Fruit fly (Drosophila melanogaster): ENCODE data around the gene Rpt6.

The Rpt6 gene

dm6 chrX:21323171-21323695, 7.4 kb downstream of the Rpt6 start:
- TF ChIP-seq ttk (optimal IDR thresholded peaks at IDR 0.05) (no peak), psq (optimal IDR thresholded peaks at IDR 0.05) (no peak), h (optimal IDR thresholded peaks at IDR 0.05) (no peak), Myc (optimal IDR thresholded peaks at IDR 0.05) (no peak), Sin3A (optimal IDR thresholded peaks at IDR 0.05) (no peak), insv (optimal IDR thresholded peaks at IDR 0.05) (no peak)

dm6 chrX:21323933-21324688, 8.3 kb downstream of the Rpt6 start, which contains the start of the genes Dd and CG1486:
TSS of gene Dd (minus strand) at chrX:21324009.
TSS of gene CG1486 (plus strand) at chrX:21324046.
- TF ChIP-seq ttk (optimal IDR thresholded peaks at IDR 0.05): no peak
- no peak for TF ChIP-seq psq (optimal IDR thresholded peaks at IDR 0.05)
- TF ChIP-seq insv (optimal IDR thresholded peaks at IDR 0.05): no peak
- TF ChIP-seq Sin3A (optimal IDR thresholded peaks at IDR 0.05): peak; percentile 13
- no peak for TF ChIP-seq h (optimal IDR thresholded peaks at IDR 0.05)

dm6 chrX:21333135-21333534, 17.3 kb downstream of the Rpt6 start:
- no peak for TF ChIP-seq Sin3A (optimal IDR thresholded peaks at IDR 0.05)
- TF ChIP-seq insv (optimal IDR thresholded peaks at IDR 0.05): no peak
- no peak for TF ChIP-seq Myc (optimal IDR thresholded peaks at IDR 0.05)
- TF ChIP-seq h (optimal IDR thresholded peaks at IDR 0.05): no peak
- TF ChIP-seq ttk (optimal IDR thresholded peaks at IDR 0.05): no peak
- no peak for TF ChIP-seq psq (optimal IDR thresholded peaks at IDR 0.05)

- TF ChIP-seq psq (optimal IDR thresholded peaks at IDR 0.05): no peak
Observed at dm6 chrX:21334522-21335104, 18.8 kb downstream of the Rpt6 start.

dm6 chrX:21337057-21337456, 21.2 kb downstream of the Rpt6 start:
- TF ChIP-seq Myc (optimal IDR thresholded peaks at IDR 0.05) (no peak), psq (optimal IDR thresholded peaks at IDR 0.05) (no peak), insv (optimal IDR thresholded peaks at IDR 0.05) (no peak), ttk (optimal IDR thresholded peaks at IDR 0.05) (no peak), Sin3A (optimal IDR thresholded peaks at IDR 0.05) (no peak), h (optimal IDR thresholded peaks at IDR 0.05) (no peak)

dm6 chrX:21338153-21338552, 22.3 kb downstream of the Rpt6 start:
- TF ChIP-seq Sin3A (optimal IDR thresholded peaks at IDR 0.05) (no peak), Myc (optimal IDR thresholded peaks at IDR 0.05) (no peak), insv (optimal IDR thresholded peaks at IDR 0.05) (no peak), psq (optimal IDR thresholded peaks at IDR 0.05) (no peak), ttk (optimal IDR thresholded peaks at IDR 0.05) (no peak), h (optimal IDR thresholded peaks at IDR 0.05) (no peak)

- TF ChIP-seq Sin3A (optimal IDR thresholded peaks at IDR 0.05): no peak
- TF ChIP-seq ttk (optimal IDR thresholded peaks at IDR 0.05): no peak
- no peak for TF ChIP-seq psq (optimal IDR thresholded peaks at IDR 0.05)
- TF ChIP-seq h (optimal IDR thresholded peaks at IDR 0.05): no peak
- no peak for TF ChIP-seq Myc (optimal IDR thresholded peaks at IDR 0.05)
- no peak for TF ChIP-seq insv (optimal IDR thresholded peaks at IDR 0.05)
Observed at dm6 chrX:21339476-21339931, 23.7 kb downstream of the Rpt6 start, which contains the start of the genes tty and fliI. TSS of gene tty (minus strand) at chrX:21339676. TSS of gene fliI (plus strand) at chrX:21339741.

- TF ChIP-seq h (optimal IDR thresholded peaks at IDR 0.05) (no peak), Myc (optimal IDR thresholded peaks at IDR 0.05) (no peak), psq (optimal IDR thresholded peaks at IDR 0.05) (no peak), ttk (optimal IDR thresholded peaks at IDR 0.05) (no peak), Sin3A (optimal IDR thresholded peaks at IDR 0.05) (no peak), insv (optimal IDR thresholded peaks at IDR 0.05) (no peak)
Observed at dm6 chrX:21345036-21345500, 29.2 kb downstream of the Rpt6 start, which contains the start of gene dod. TSS of gene dod (plus strand) at chrX:21345358.

- TF ChIP-seq ttk (optimal IDR thresholded peaks at IDR 0.05): no peak
- TF ChIP-seq Myc (optimal IDR thresholded peaks at IDR 0.05): no peak
- no peak for TF ChIP-seq psq (optimal IDR thresholded peaks at IDR 0.05)
Observed at dm6 chrX:21349800-21350309, 34.0 kb downstream of the Rpt6 start, which contains the start of the genes peng and sol. TSS of gene peng (minus strand) at chrX:21349843. TSS of gene sol (plus strand) at chrX:21350280.

- no peak for TF ChIP-seq Sin3A (optimal IDR thresholded peaks at IDR 0.05)
- TF ChIP-seq insv (optimal IDR thresholded peaks at IDR 0.05): no peak
- no peak for TF ChIP-seq ttk (optimal IDR thresholded peaks at IDR 0.05)
- no peak for TF ChIP-seq Myc (optimal IDR thresholded peaks at IDR 0.05)
- no peak for TF ChIP-seq h (optimal IDR thresholded peaks at IDR 0.05)
- no peak for TF ChIP-seq psq (optimal IDR thresholded peaks at IDR 0.05)
Observed at dm6 chrX:21351210-21351824, 35.5 kb downstream of the Rpt6 start.

dm6 chrX:21353541-21353940, 37.7 kb downstream of the Rpt6 start:
- TF ChIP-seq insv (optimal IDR thresholded peaks at IDR 0.05): no peak
- TF ChIP-seq Sin3A (optimal IDR thresholded peaks at IDR 0.05): no peak
- no peak for TF ChIP-seq psq (optimal IDR thresholded peaks at IDR 0.05)
- TF ChIP-seq Myc (optimal IDR thresholded peaks at IDR 0.05): no peak
- TF ChIP-seq h (optimal IDR thresholded peaks at IDR 0.05): no peak
- no peak for TF ChIP-seq ttk (optimal IDR thresholded peaks at IDR 0.05)
